Fruit fly (Drosophila melanogaster) whole organism, embryonic: Measurements from ENCODE around the gene dwg.

Source experiments
- BEAF-32 ChIP-seq: fragments of 200-800 bp; sonication (Bioruptor generic); optimal IDR thresholded peaks from 3 replicates; lab custom pipeline; 2017; ENCODE audit warnings: missing biosample characterization, missing genetic modification characterization, mild to moderate bottlenecking, moderate library complexity, missing genetic modification reagents
- CG10267 ChIP-seq: fragments of 200-800 bp; sonication (Bioruptor generic); optimal IDR thresholded peaks from 2 replicates; lab custom pipeline; 2018; ENCODE audit warnings: missing biosample characterization, mild to moderate bottlenecking, missing genetic modification characterization, moderate library complexity
- CG11093 ChIP-seq: fragments of 200-800 bp; sonication (Bioruptor generic); IDR thresholded peaks from 3 replicates; pipeline ENCODE4 v1.3.6; 2022; ENCODE audit warnings: missing biosample characterization, missing genetic modification characterization
- CG11504 ChIP-seq: fragments of 200-800 bp; sonication (Bioruptor generic); optimal IDR thresholded peaks from 3 replicates; lab custom pipeline; 2019; ENCODE audit warnings: missing biosample characterization, mild to moderate bottlenecking, missing genetic modification characterization, moderate library complexity
- CG12391 ChIP-seq: fragments of 200-800 bp; sonication (Bioruptor generic); optimal IDR thresholded peaks from 3 replicates; lab custom pipeline; 2018; ENCODE audit warnings: missing biosample characterization, mild to moderate bottlenecking, missing genetic modification characterization, moderate library complexity
- CG13296 ChIP-seq: fragments of 200-800 bp; sonication (Bioruptor generic); optimal IDR thresholded peaks from 3 replicates; lab custom pipeline; 2018; ENCODE audit warnings: missing biosample characterization, mild to moderate bottlenecking, missing genetic modification characterization
- CG14014 ChIP-seq: fragments of 200-800 bp; sonication (Bioruptor generic); IDR thresholded peaks from 2 replicates; pipeline ENCODE4 v1.3.6; 2022; ENCODE audit warnings: missing biosample characterization, missing genetic modification characterization
- CG15269 ChIP-seq: fragments of 200-800 bp; sonication (Bioruptor generic); optimal IDR thresholded peaks from 2 replicates; lab custom pipeline; 2018; ENCODE audit warnings: missing biosample characterization, mild to moderate bottlenecking, missing genetic modification characterization, moderate library complexity
- CG1602 ChIP-seq: fragments of 200-800 bp; sonication (Bioruptor generic); optimal IDR thresholded peaks from 3 replicates; lab custom pipeline; 2016; ENCODE audit warnings: missing biosample characterization, missing genetic modification characterization
- CG16815 ChIP-seq: fragments of 200-800 bp; sonication (Bioruptor generic); optimal IDR thresholded peaks from 3 replicates; lab custom pipeline; 2017; ENCODE audit warnings: missing biosample characterization, mild to moderate bottlenecking, missing genetic modification characterization
- CG17328 ChIP-seq: fragments of 200-800 bp; sonication (Bioruptor generic); IDR thresholded peaks from 2 replicates; pipeline ENCODE4 v1.3.6; 2022; ENCODE audit warnings: missing biosample characterization, missing genetic modification characterization
- CG17359 ChIP-seq: fragments of 200-800 bp; sonication (Bioruptor generic); optimal IDR thresholded peaks from 3 replicates; lab custom pipeline; 2018; ENCODE audit warnings: missing biosample characterization, mild to moderate bottlenecking, missing genetic modification characterization, moderate library complexity
- CG2875 ChIP-seq: fragments of 200-800 bp; sonication (Bioruptor generic); optimal IDR thresholded peaks from 2 replicates; lab custom pipeline; 2017; ENCODE audit warnings: missing biosample characterization, mild to moderate bottlenecking, missing genetic modification characterization, missing genetic modification reagents
- CG30431 ChIP-seq: fragments of 200-800 bp; sonication (Bioruptor generic); optimal IDR thresholded peaks from 2 replicates; lab custom pipeline; 2017; ENCODE audit warnings: missing biosample characterization, missing genetic modification characterization
- CG31388 ChIP-seq: fragments of 200-800 bp; sonication (Bioruptor generic); optimal IDR thresholded peaks from 2 replicates; lab custom pipeline; 2016; ENCODE audit warnings: missing biosample characterization, missing genetic modification characterization
- CG3281 ChIP-seq: fragments of 200-800 bp; sonication (Bioruptor generic); optimal IDR thresholded peaks from 3 replicates; lab custom pipeline; 2017; ENCODE audit warnings: missing biosample characterization, mild to moderate bottlenecking, missing genetic modification characterization
- CG3407 ChIP-seq: fragments of 200-800 bp; sonication (Bioruptor generic); optimal IDR thresholded peaks from 2 replicates; lab custom pipeline; 2018; ENCODE audit warnings: missing biosample characterization, mild to moderate bottlenecking, missing genetic modification characterization
- CG34376 ChIP-seq: fragments of 200-800 bp; sonication (Bioruptor generic); optimal IDR thresholded peaks from 2 replicates; lab custom pipeline; 2018; ENCODE audit warnings: missing biosample characterization, mild to moderate bottlenecking, missing genetic modification characterization
- CG3726 ChIP-seq: fragments of 200-800 bp; sonication (Bioruptor generic); IDR thresholded peaks from 3 replicates; pipeline ENCODE4, ENCODE4 v1.3.6; 2022; ENCODE audit warnings: missing biosample characterization, missing genetic modification characterization
- CG4328 ChIP-seq: fragments of 200-800 bp; sonication (Bioruptor generic); optimal IDR thresholded peaks from 3 replicates; lab custom pipeline; 2017; ENCODE audit warnings: missing biosample characterization, missing genetic modification reagents, missing genetic modification characterization
- CG6272 ChIP-seq: fragments of 200-800 bp; sonication (Bioruptor generic); IDR thresholded peaks from 2 replicates; pipeline ENCODE4 v1.3.6; 2022; ENCODE audit warnings: missing biosample characterization, missing genetic modification characterization
- CkIIα-i1 ChIP-seq: fragments of 200-800 bp; sonication (Bioruptor generic); IDR thresholded peaks from 2 replicates; pipeline ENCODE4 v1.3.6; 2022; ENCODE audit warnings: missing biosample characterization, missing genetic modification characterization
- Doc3 ChIP-seq: fragments of 200-800 bp; sonication (Bioruptor generic); IDR thresholded peaks from 3 replicates; pipeline ENCODE4 v1.3.6; 2022; ENCODE audit warnings: missing biosample characterization, missing genetic modification characterization; ENCODE audit not compliant: partially characterized antibody
- Ets97D ChIP-seq: fragments of 200-800 bp; sonication (Bioruptor generic); optimal IDR thresholded peaks from 3 replicates; lab custom pipeline; 2016; ENCODE audit warnings: missing biosample characterization, missing genetic modification characterization
- HLH4C ChIP-seq: fragments of 200-800 bp; sonication (Bioruptor generic); IDR thresholded peaks from 3 replicates; pipeline ENCODE4 v1.3.6; 2022; ENCODE audit warnings: missing biosample characterization, missing genetic modification characterization; ENCODE audit not compliant: partially characterized antibody
- Hr3 ChIP-seq: fragments of 200-800 bp; sonication (Bioruptor generic); optimal IDR thresholded peaks from 3 replicates; lab custom pipeline; 2016; ENCODE audit warnings: missing biosample characterization, missing genetic modification characterization
- Kr ChIP-seq: fragments of 200-800 bp; sonication (Bioruptor generic); optimal IDR thresholded peaks from 2 replicates; lab custom pipeline; 2017; ENCODE audit warnings: missing biosample characterization, mild to moderate bottlenecking, missing genetic modification characterization
- Neu2 ChIP-seq: fragments of 200-800 bp; sonication (Bioruptor generic); optimal IDR thresholded peaks from 3 replicates; lab custom pipeline; 2016; ENCODE audit warnings: missing biosample characterization, missing genetic modification characterization, borderline replicate concordance
- Ptx1 ChIP-seq: fragments of 200-800 bp; sonication (Bioruptor generic); IDR thresholded peaks from 2 replicates; pipeline ENCODE4 v1.3.6; 2022; ENCODE audit warnings: missing biosample characterization, missing genetic modification characterization
- Sry-δ ChIP-seq: fragments of 200-800 bp; sonication (Bioruptor generic); optimal IDR thresholded peaks from 2 replicates; lab custom pipeline; 2016; ENCODE audit warnings: missing biosample characterization, missing genetic modification characterization
- ara ChIP-seq: fragments of 200-800 bp; sonication (Bioruptor generic); IDR thresholded peaks from 2 replicates; pipeline ENCODE4 v1.3.6; 2022; ENCODE audit warnings: missing biosample characterization, missing genetic modification characterization
- cas ChIP-seq: fragments of 200-800 bp; sonication (Bioruptor generic); IDR thresholded peaks from 2 replicates; pipeline ENCODE4 v1.3.6; 2022; ENCODE audit warnings: missing biosample characterization, missing genetic modification characterization
- cato ChIP-seq: fragments of 200-800 bp; sonication (Bioruptor generic); optimal IDR thresholded peaks from 2 replicates; lab custom pipeline; 2016; ENCODE audit warnings: missing biosample characterization, missing genetic modification characterization, borderline replicate concordance
- chn ChIP-seq: fragments of 200-800 bp; sonication (Bioruptor generic); optimal IDR thresholded peaks from 2 replicates; lab custom pipeline; 2016; ENCODE audit warnings: missing biosample characterization, missing genetic modification characterization
- crol ChIP-seq: fragments of 200-800 bp; sonication (Bioruptor generic); IDR thresholded peaks from 2 replicates; pipeline ENCODE4 v1.3.6; 2022; ENCODE audit warnings: missing biosample characterization, missing genetic modification characterization
- dati ChIP-seq: fragments of 200-800 bp; sonication (Bioruptor generic); IDR thresholded peaks from 2 replicates; pipeline ENCODE4 v1.3.6; 2022; ENCODE audit warnings: missing biosample characterization, missing genetic modification characterization
- en ChIP-seq: fragments of 200-800 bp; sonication (Bioruptor generic); optimal IDR thresholded peaks from 2 replicates; lab custom pipeline; 2016; ENCODE audit warnings: missing biosample characterization, missing genetic modification characterization
- grau ChIP-seq: fragments of 200-800 bp; optimal IDR thresholded peaks from 3 replicates; lab custom pipeline; 2019; ENCODE audit warnings: missing biosample characterization, mild to moderate bottlenecking, missing genetic modification characterization, moderate library complexity
- h ChIP-seq: fragments of >200 bp; optimal IDR thresholded peaks from 2 replicates; lab custom pipeline; 2017
- insv ChIP-seq, 2 experiments: fragments of 200-800 bp; sonication (Bioruptor generic); optimal IDR thresholded peaks; 3 replicates each; lab custom pipeline; 2016 to 2018; ENCODE audit warnings: missing biosample characterization in 2 of 2, missing genetic modification characterization in 2 of 2
- maf-S ChIP-seq: fragments of 200-800 bp; sonication (Bioruptor generic); optimal IDR thresholded peaks from 2 replicates; lab custom pipeline; 2016; ENCODE audit warnings: missing biosample characterization, missing genetic modification characterization
- mam ChIP-seq: fragments of 200-800 bp; sonication (Bioruptor generic); optimal IDR thresholded peaks from 3 replicates; lab custom pipeline; 2016; ENCODE audit warnings: missing biosample characterization, missing genetic modification characterization
- odd ChIP-seq: fragments of 200-800 bp; sonication (Bioruptor generic); optimal IDR thresholded peaks from 2 replicates; lab custom pipeline; 2017; ENCODE audit warnings: missing biosample characterization, mild to moderate bottlenecking, missing genetic modification characterization
- pita ChIP-seq: fragments of 200-800 bp; sonication (Bioruptor generic); optimal IDR thresholded peaks from 2 replicates; lab custom pipeline; 2017; ENCODE audit warnings: missing biosample characterization, mild to moderate bottlenecking, missing genetic modification characterization
- prd ChIP-seq, 3 experiments: fragments of >200 bp in 2 of 3; fragments of 200-800 bp in 1 of 3; sonication (Bioruptor generic) in 1 of 3; optimal IDR thresholded peaks in 2 of 3; IDR thresholded peaks in 1 of 3; 2 replicates in 2 of 3; 3 replicates in 1 of 3; pipeline versions ENCODE4 v1.3.6 to Lab custom; 2017 to 2022; ENCODE audit warnings: missing biosample characterization in 1 of 3, missing genetic modification characterization in 1 of 3
- row ChIP-seq: fragments of 200-800 bp; sonication (Bioruptor generic); IDR thresholded peaks from 3 replicates; pipeline ENCODE4 v1.3.6; 2022; ENCODE audit warnings: missing biosample characterization, missing genetic modification characterization
- slbo ChIP-seq: fragments of 200-800 bp; sonication (Bioruptor generic); IDR thresholded peaks from 2 replicates; pipeline ENCODE4 v1.3.6; 2022; ENCODE audit warnings: missing biosample characterization, missing genetic modification characterization
- sug ChIP-seq: fragments of 200-800 bp; optimal IDR thresholded peaks from 2 replicates; lab custom pipeline; 2019; ENCODE audit warnings: missing biosample characterization, mild to moderate bottlenecking, missing genetic modification characterization, moderate library complexity
- tup ChIP-seq: fragments of 200-800 bp; sonication (Bioruptor generic); optimal IDR thresholded peaks from 2 replicates; lab custom pipeline; 2016; ENCODE audit warnings: missing biosample characterization, mild to moderate bottlenecking, missing genetic modification characterization, moderate library complexity
- wek ChIP-seq: fragments of 200-800 bp; sonication (Bioruptor generic); optimal IDR thresholded peaks from 3 replicates; lab custom pipeline; 2018; ENCODE audit warnings: missing biosample characterization, mild to moderate bottlenecking, missing genetic modification characterization, moderate library complexity

The dwg gene

dm6 chrX:2704134-2704773, 23.2 kb upstream of the dwg start, which contains the start of gene eIF2Bbeta (continued):
- TF ChIP-seq odd: no peak
- TF ChIP-seq CG6272 (GFP tag; lab: Robert Waterston, UW): no peak
- no peak for TF ChIP-seq insv (GFP tag; optimal IDR thresholded peaks at IDR 0.05; lab: Kevin White, UChicago)
- TF ChIP-seq CG1602 (GFP tag; lab: Kevin White, UChicago): no peak
- no peak for TF ChIP-seq sug (tag; lab: Kevin White, UChicago)
- no peak for TF ChIP-seq crol
- 0 out of 2 replicates have a peak, but pooled peaks have one; percentile 3 for TF ChIP-seq slbo (GFP tag; lab: Robert Waterston, UW)
- TF ChIP-seq mam (GFP tag; lab: Kevin White, UChicago): no peak
- no peak for TF ChIP-seq CG3407
- no peak for TF ChIP-seq Kr
- no peak for TF ChIP-seq Ptx1 (GFP tag; lab: Robert Waterston, UW)
- no peak for TF ChIP-seq Ets97D
- no peak for TF ChIP-seq CG15269 (tag; lab: Kevin White, UChicago)
- TF ChIP-seq CG34376 (GFP tag; lab: Kevin White, UChicago): no peak
- TF ChIP-seq dati: no peak
- no peak for TF ChIP-seq CG17328 (GFP tag; lab: Robert Waterston, UW)
- no peak for TF ChIP-seq Hr3 (GFP tag; lab: Kevin White, UChicago)
- no peak for TF ChIP-seq chn (GFP tag; lab: Kevin White, UChicago)
- TF ChIP-seq tup: no peak
- TF ChIP-seq CG12391 (tag; lab: Kevin White, UChicago): no peak
- no peak for TF ChIP-seq CkIIα-i1 (GFP tag; lab: Robert Waterston, UW)
- TF ChIP-seq CG11093: no peak
- TF ChIP-seq CG30431 (GFP tag; lab: Kevin White, UChicago): no peak
- no peak for TF ChIP-seq CG4328 (GFP tag; lab: Kevin White, UChicago)
- no peak for TF ChIP-seq CG13296 (GFP tag; lab: Kevin White, UChicago)
- TF ChIP-seq CG17359: no peak
- no peak for TF ChIP-seq pita (GFP tag; lab: Kevin White, UChicago)
- no peak for TF ChIP-seq Neu2 (GFP tag; lab: Kevin White, UChicago)
- TF ChIP-seq cato (GFP tag; lab: Kevin White, UChicago): no peak
- 0 out of 3 replicates have a peak, but pooled peaks have one; percentile 20 for TF ChIP-seq Doc3 (GFP tag; lab: Robert Waterston, UW)
- peak; percentile 39 for TF ChIP-seq Sry-δ (GFP tag; lab: Kevin White, UChicago)
- TF ChIP-seq CG10267 (tag; lab: Kevin White, UChicago): no peak
- no peak for TF ChIP-seq cas (GFP tag; lab: Robert Waterston, UW)
- TF ChIP-seq grau (tag; lab: Kevin White, UChicago): no peak
- no peak for TF ChIP-seq CG2875
- no peak for TF ChIP-seq h (lab: Kevin White, UChicago)
- TF ChIP-seq prd (optimal IDR thresholded peaks at IDR 0.05; lab: Kevin White, UChicago): no peak
- 0 out of 3 replicates have a peak, but pooled peaks have one; percentile 30 for TF ChIP-seq prd (GFP tag; IDR thresholded peaks at IDR 0.05; lab: Robert Waterston, UW)
- TF ChIP-seq en (GFP tag; lab: Kevin White, UChicago): no peak
- TF ChIP-seq maf-S: no peak
- TF ChIP-seq CG31388: no peak
- no peak for TF ChIP-seq CG16815
- TF ChIP-seq CG14014 (GFP tag; lab: Robert Waterston, UW): no peak
- 0 out of 3 replicates have a peak, but pooled peaks have one; percentile 16 for TF ChIP-seq HLH4C (GFP tag; lab: Robert Waterston, UW)
- no peak for TF ChIP-seq CG11504 (tag; lab: Kevin White, UChicago)
- TF ChIP-seq row (GFP tag; lab: Robert Waterston, UW): peak; percentile 46; the same call in 1 of the 3 replicates
- no peak for TF ChIP-seq CG3281
- TF ChIP-seq wek (GFP tag; lab: Kevin White, UChicago): no peak
- TF ChIP-seq ara: no peak
- peak; percentile 60 for TF ChIP-seq BEAF-32 (GFP tag; lab: Kevin White, UChicago)
- no peak for TF ChIP-seq CG3726 (GFP tag; lab: Robert Waterston, UW)
